Worm (Caenorhabditis elegans) whole organism, L4/young adult: Measurements from ENCODE around the gene F45G2.8.

Experiments used
- W03F9.2 ChIP-seq: fragments of 150-350 bp; optimal IDR thresholded peaks from 2 replicates; lab custom pipeline; 2014; ENCODE audit warnings: missing biosample characterization, missing genetic modification characterization
- dao-5 ChIP-seq: sonication (generic microtip); optimal IDR thresholded peaks from 2 replicates; lab custom pipeline; 2016; ENCODE audit warnings: missing genotype, missing genetic modification characterization, moderate library complexity, missing compliant biosample characterization

DNA sequence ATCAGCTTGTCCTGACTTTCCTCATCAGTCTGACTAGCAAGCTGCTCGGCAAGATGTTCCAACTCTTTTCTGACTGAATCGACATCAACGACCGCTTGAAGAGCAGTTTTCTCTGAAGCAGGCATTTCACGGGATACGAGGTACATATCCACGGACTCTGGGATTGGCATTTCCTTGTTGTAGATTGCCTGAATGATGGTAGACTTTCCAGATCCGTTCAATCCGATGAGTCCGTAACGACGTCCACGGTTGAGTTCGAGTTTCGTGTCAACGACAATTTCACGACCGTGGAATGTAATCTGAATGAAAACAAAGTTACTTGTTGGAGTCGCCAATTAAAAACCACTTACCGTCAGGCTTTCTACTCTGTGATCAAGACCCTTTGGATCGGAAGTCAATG is 26.1 kb upstream of the F45G2.8 start:
- TF ChIP-seq W03F9.2 (tag; lab: Kevin White, UChicago): no peak
- TF ChIP-seq dao-5: no peak
